Fruit fly (Drosophila melanogaster): Measurements from ENCODE around the gene CG12105.

CG12105 gene

dm6 chr3L:1587140-1587849 lies 28.3 kb downstream of the CG12105 start (continued):
- TF ChIP-seq CG1529 (GFP tag; optimal IDR thresholded peaks at IDR 0.05), result peak; percentile 22
- TF ChIP-seq rib (GFP tag; IDR thresholded peaks at IDR 0.05), result peak; percentile 82; the same call in 1 of the 2 replicates
- TF ChIP-seq CG14441 (GFP tag; IDR thresholded peaks at IDR 0.05), result peak; percentile 92
- TF ChIP-seq CG17612 (GFP tag; IDR thresholded peaks at IDR 0.05), result peak; percentile 82
- TF ChIP-seq Stat92E (GFP tag; optimal IDR thresholded peaks at IDR 0.05), result no peak
- TF ChIP-seq Hr3 (GFP tag; optimal IDR thresholded peaks at IDR 0.05), result peak; percentile 61
- TF ChIP-seq Nf-YB (GFP tag; optimal IDR thresholded peaks at IDR 0.05), result peak; percentile 17
- TF ChIP-seq CG34224 (GFP tag; IDR thresholded peaks at IDR 0.05; ENCODE audit: partially characterized antibody), result no peak
- peak; percentile 58 for TF ChIP-seq CG31365 (tag; optimal IDR thresholded peaks at IDR 0.05)
- peak; percentile 81 for TF ChIP-seq CG31224 (GFP tag; IDR thresholded peaks at IDR 0.05)
- TF ChIP-seq org-1 (GFP tag; optimal IDR thresholded peaks at IDR 0.05), result peak; percentile 60
- TF ChIP-seq CG17568 (GFP tag; optimal IDR thresholded peaks at IDR 0.05), result no peak
- TF ChIP-seq hbn (GFP tag; IDR thresholded peaks at IDR 0.05; ENCODE audit: partially characterized antibody), result no peak
- TF ChIP-seq pan (optimal IDR thresholded peaks at IDR 0.05), result no peak
- peak in 1 of 2 experiments; percentile 89 for TF ChIP-seq pan (GFP tag; optimal IDR thresholded peaks at IDR 0.05 in 1 of 2, IDR thresholded peaks at IDR 0.05 in 1 of 2)
- TF ChIP-seq seq (GFP tag; IDR thresholded peaks at IDR 0.05), result peak; percentile 86
- no peak for TF ChIP-seq nerfin-2 (GFP tag; IDR thresholded peaks at IDR 0.05; ENCODE audit: partially characterized antibody)
- peak; percentile 95 for TF ChIP-seq Rfx (GFP tag; IDR thresholded peaks at IDR 0.05)
- TF ChIP-seq CG3407 (GFP tag; optimal IDR thresholded peaks at IDR 0.05), result peak; percentile 24
- TF ChIP-seq Dad (GFP tag; optimal IDR thresholded peaks at IDR 0.05), result peak; percentile 74
- TF ChIP-seq Deaf1 (tag; optimal IDR thresholded peaks at IDR 0.05), result peak; percentile 45
- TF ChIP-seq dan (GFP tag; IDR thresholded peaks at IDR 0.05), result peak; percentile 64
- no peak for TF ChIP-seq prd (optimal IDR thresholded peaks at IDR 0.05)
- TF ChIP-seq prd (GFP tag; IDR thresholded peaks at IDR 0.05), result peak; percentile 91
- TF ChIP-seq CG10274 (GFP tag; optimal IDR thresholded peaks at IDR 0.05), result peak; percentile 74
- peak; percentile 32 for TF ChIP-seq Mes4 (GFP tag; optimal IDR thresholded peaks at IDR 0.05)
- peak; percentile 29 for TF ChIP-seq jing (GFP tag; optimal IDR thresholded peaks at IDR 0.05)
- TF ChIP-seq Meics (GFP tag; optimal IDR thresholded peaks at IDR 0.05), result peak; percentile 83
- peak; percentile 17 for TF ChIP-seq CG10565 (GFP tag; optimal IDR thresholded peaks at IDR 0.05)
- no peak for TF ChIP-seq Sry-β (GFP tag; optimal IDR thresholded peaks at IDR 0.05)
- TF ChIP-seq HmgZ (tag; optimal IDR thresholded peaks at IDR 0.05), result peak; percentile 82
- peak; percentile 61 for TF ChIP-seq CG1602 (GFP tag; optimal IDR thresholded peaks at IDR 0.05)
- TF ChIP-seq nerfin-1 (tag; optimal IDR thresholded peaks at IDR 0.05), result peak; percentile 58
- peak; percentile 84 for TF ChIP-seq Awh (GFP tag; IDR thresholded peaks at IDR 0.05)
- TF ChIP-seq mld (GFP tag; IDR thresholded peaks at IDR 0.05; ENCODE audit: partially characterized antibody), result no peak
- peak; percentile 76 for TF ChIP-seq CG30431 (GFP tag; optimal IDR thresholded peaks at IDR 0.05)
- TF ChIP-seq pnt (GFP tag; optimal IDR thresholded peaks at IDR 0.05), result peak; percentile 86
- peak; percentile 42 for TF ChIP-seq CG16815 (GFP tag; optimal IDR thresholded peaks at IDR 0.05)
- peak; percentile 71 for TF ChIP-seq CG9876 (GFP tag; optimal IDR thresholded peaks at IDR 0.05)
- TF ChIP-seq HHEX (GFP tag; optimal IDR thresholded peaks at IDR 0.05), result peak; percentile 86
- TF ChIP-seq sens (GFP tag), result peak; percentile 93
- no peak for TF ChIP-seq tna (GFP tag; IDR thresholded peaks at IDR 0.05; ENCODE audit: partially characterized antibody)
- no peak for TF ChIP-seq pita (GFP tag; optimal IDR thresholded peaks at IDR 0.05)
- 0 out of 2 replicates have a peak, but pooled peaks have one; percentile 16 for TF ChIP-seq crol (GFP tag; IDR thresholded peaks at IDR 0.05)
- TF ChIP-seq phol (tag; optimal IDR thresholded peaks at IDR 0.05), result peak; percentile 73
- peak; percentile 75 for TF ChIP-seq CG17385 (GFP tag; optimal IDR thresholded peaks at IDR 0.05)
- peak; percentile 38 for TF ChIP-seq Jarid2 (GFP tag; optimal IDR thresholded peaks at IDR 0.05)
- TF ChIP-seq H2.0 (GFP tag; IDR thresholded peaks at IDR 0.05), result peak; percentile 88
- TF ChIP-seq chif (GFP tag; optimal IDR thresholded peaks at IDR 0.05), result peak; percentile 57 to 71
